Worm (Caenorhabditis elegans): ENCODE results near the gene srd-70.

The srd-70 gene

DNA sequence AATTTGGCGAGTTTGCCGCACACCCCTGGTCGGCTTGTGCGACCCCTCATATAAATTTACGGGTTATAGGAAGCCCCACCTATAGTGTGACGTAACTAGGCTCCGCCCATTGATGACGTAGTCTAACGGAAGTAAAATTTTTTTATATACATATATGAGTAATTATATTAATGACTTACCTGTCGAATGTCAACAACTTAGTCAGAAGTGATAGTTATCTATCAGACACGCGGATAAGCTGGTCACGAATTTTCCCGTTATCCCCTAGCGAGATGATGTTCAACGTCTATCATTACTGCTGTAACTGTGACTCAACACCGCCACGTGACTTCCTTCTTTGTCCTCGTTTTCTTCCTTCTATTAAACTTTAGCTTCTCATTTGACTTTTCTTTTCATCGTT, at the start of gene srd-70:
Gene srd-70, plus strand, starts transcription at position 301 of the 400 bp plus-strand sequence.
- peak; percentile 29 for TF ChIP-seq ceh-8 (GFP tag; optimal IDR thresholded peaks at IDR 0.05)
- TF ChIP-seq nhr-71 (tag; optimal IDR thresholded peaks at IDR 0.05): peak; percentile 7
- TF ChIP-seq nhr-11 (tag; optimal IDR thresholded peaks at IDR 0.05): no peak
- no peak for TF ChIP-seq elt-3 (tag; optimal IDR thresholded peaks at IDR 0.05)

- TF ChIP-seq egl-27 (tag; optimal IDR thresholded peaks at IDR 0.05): no peak
- no peak for TF ChIP-seq efl-1 (optimal IDR thresholded peaks at IDR 0.05)
- TF ChIP-seq efl-1 (GFP tag; optimal IDR thresholded peaks at IDR 0.05 in 1 of 2): peak in 1 of 2 experiments; percentile 63
These were observed 47.1 kb upstream of the srd-70 start for ce11 chrV:20406817-20407216.

ce11 chrV:20409016-20409415, 44.9 kb upstream of the srd-70 start:
- no peak for TF ChIP-seq ceh-88 (GFP tag; IDR thresholded peaks at IDR 0.05)
- TF ChIP-seq fkh-4 (tag; optimal IDR thresholded peaks at IDR 0.05; ENCODE audit: borderline replicate concordance): no peak
- no peak for TF ChIP-seq nhr-28 (tag; optimal IDR thresholded peaks at IDR 0.05)
- no peak for TF ChIP-seq ces-1 (GFP tag; optimal IDR thresholded peaks at IDR 0.05)
- TF ChIP-seq pqm-1 (tag; optimal IDR thresholded peaks at IDR 0.05): no peak
- no peak for TF ChIP-seq isw-1 (GFP tag; IDR thresholded peaks at IDR 0.05)
- no peak for TF ChIP-seq fos-1 (tag; optimal IDR thresholded peaks at IDR 0.05)
- TF ChIP-seq aha-1 (tag; optimal IDR thresholded peaks at IDR 0.05): no peak
- TF ChIP-seq vab-15 (tag; optimal IDR thresholded peaks at IDR 0.05): no peak
- no peak for TF ChIP-seq irx-1 (tag; optimal IDR thresholded peaks at IDR 0.05)
- TF ChIP-seq zag-1 (tag; optimal IDR thresholded peaks at IDR 0.05): no peak
- no peak for TF ChIP-seq unc-30 (tag; optimal IDR thresholded peaks at IDR 0.05)
- no peak for TF ChIP-seq tlp-1 (tag; optimal IDR thresholded peaks at IDR 0.05)
- TF ChIP-seq C16A3.4 (tag; optimal IDR thresholded peaks at IDR 0.05): no peak

DNA sequence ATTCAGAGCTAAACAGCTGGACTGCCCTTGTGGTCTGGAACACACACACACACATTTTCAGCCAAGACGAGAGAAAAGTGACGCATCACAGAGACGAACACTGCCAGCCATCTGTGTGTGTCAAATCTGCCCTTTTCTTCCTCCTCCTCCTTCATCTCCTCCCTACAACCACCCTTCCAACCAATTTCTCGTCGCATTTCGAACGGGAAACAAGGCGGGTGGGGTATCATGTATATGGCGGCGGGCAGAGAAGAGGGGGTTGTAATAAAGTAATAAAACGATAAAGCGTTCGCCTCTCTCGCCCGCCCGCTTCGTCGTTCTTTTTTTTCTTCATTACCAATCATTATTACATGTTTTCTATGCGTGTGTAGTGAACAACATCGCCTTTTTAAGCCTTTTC, 43.6 kb upstream of the srd-70 start:
- TF ChIP-seq vab-15 (tag; optimal IDR thresholded peaks at IDR 0.05) (no peak), efl-1 (optimal IDR thresholded peaks at IDR 0.05) (no peak), efl-1 (GFP tag; optimal IDR thresholded peaks at IDR 0.05 in 1 of 2) (peak in 1 of 2 experiments; percentile 86)

DNA sequence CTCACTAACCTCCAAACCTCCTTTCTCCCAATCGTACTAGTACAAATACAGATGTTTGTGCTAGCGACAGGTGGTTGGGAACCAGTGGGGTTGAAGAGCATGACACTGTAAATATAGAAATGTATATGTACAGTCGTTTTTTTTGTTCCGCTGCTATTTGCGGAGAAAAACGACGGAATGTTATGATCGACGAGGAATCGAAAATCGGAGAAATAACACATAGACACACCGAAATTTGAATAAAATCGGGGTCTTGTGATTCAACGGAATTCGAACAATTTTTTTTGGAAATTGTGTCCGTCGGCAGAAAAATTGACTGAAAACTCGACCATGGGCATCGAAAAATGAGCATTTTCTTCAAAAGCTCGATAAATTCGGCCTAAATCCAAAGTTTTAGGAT, 42.3 kb upstream of the srd-70 start, which contains the start of gene F53H2.3:
Gene F53H2.3, minus strand, starts transcription at position 101 of the 400 bp plus-strand sequence.
- no peak for TF ChIP-seq mep-1 (tag; optimal IDR thresholded peaks at IDR 0.05)
- no peak for TF ChIP-seq unc-86 (tag; optimal IDR thresholded peaks at IDR 0.05)
- no peak for TF ChIP-seq nhr-85 (tag)
- TF ChIP-seq unc-62 (GFP tag; optimal IDR thresholded peaks at IDR 0.05): no peak
- TF ChIP-seq C04F5.9 (tag; optimal IDR thresholded peaks at IDR 0.05): no peak
- TF ChIP-seq fkh-10 (GFP tag; optimal IDR thresholded peaks at IDR 0.05): no peak
- no peak for TF ChIP-seq hpl-2 (GFP tag; optimal IDR thresholded peaks at IDR 0.05)
- TF ChIP-seq efl-1 (optimal IDR thresholded peaks at IDR 0.05): no peak
- TF ChIP-seq efl-1 (GFP tag; optimal IDR thresholded peaks at IDR 0.05 in 1 of 2): no peak
- no peak for TF ChIP-seq elt-3 (tag; optimal IDR thresholded peaks at IDR 0.05)
- TF ChIP-seq aha-1 (tag; optimal IDR thresholded peaks at IDR 0.05): no peak
- no peak for TF ChIP-seq dsc-1 (tag; optimal IDR thresholded peaks at IDR 0.05)

DNA sequence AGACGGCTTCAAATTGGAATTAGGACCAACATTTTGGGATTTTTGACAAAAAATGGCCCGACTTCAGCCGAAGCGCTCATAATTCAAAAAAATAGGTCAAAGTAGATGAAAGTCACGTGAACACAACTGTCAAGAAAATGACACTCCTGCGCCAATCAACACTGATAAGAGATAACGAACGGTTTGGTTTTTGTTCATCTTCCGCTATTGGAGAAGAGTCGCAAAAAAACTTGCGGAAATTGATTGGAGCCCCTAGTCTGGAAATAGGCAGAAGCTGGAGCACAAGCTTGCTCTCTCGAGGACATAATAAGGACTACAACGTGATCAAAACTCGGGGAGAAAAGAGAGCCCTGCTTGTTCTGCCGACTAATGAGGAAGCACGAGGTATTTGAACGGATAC, 41.7 kb upstream of the srd-70 start:
- TF ChIP-seq ces-1 (GFP tag; optimal IDR thresholded peaks at IDR 0.05) (no peak), nhr-90 (tag; optimal IDR thresholded peaks at IDR 0.05; ENCODE audit: poor library complexity) (no peak), elt-3 (tag; optimal IDR thresholded peaks at IDR 0.05) (peak in 2 of 6 experiments; percentile 24 to 49), lin-13 (GFP tag; optimal IDR thresholded peaks at IDR 0.05) (no peak), grh-1 (GFP tag; IDR thresholded peaks at IDR 0.05) (no peak), jun-1 (tag; optimal IDR thresholded peaks at IDR 0.05) (no peak), blmp-1 (tag; optimal IDR thresholded peaks at IDR 0.05) (peak; percentile 54), elt-2 (tag; optimal IDR thresholded peaks at IDR 0.05) (peak; percentile 41), fkh-10 (GFP tag; optimal IDR thresholded peaks at IDR 0.05) (no peak), zag-1 (tag; optimal IDR thresholded peaks at IDR 0.05) (no peak), lin-35 (GFP tag; optimal IDR thresholded peaks at IDR 0.05) (peak in 1 of 2 experiments; percentile 33), efl-1 (optimal IDR thresholded peaks at IDR 0.05) (no peak), efl-1 (GFP tag; optimal IDR thresholded peaks at IDR 0.05 in 1 of 2) (peak in 1 of 2 experiments; percentile 88)
